Worm (Caenorhabditis elegans): ENCODE results near the gene F44E2.7.
A peak's percentile ranks its signal among the peaks of the same experiment; 100 is the strongest.

DNA sequence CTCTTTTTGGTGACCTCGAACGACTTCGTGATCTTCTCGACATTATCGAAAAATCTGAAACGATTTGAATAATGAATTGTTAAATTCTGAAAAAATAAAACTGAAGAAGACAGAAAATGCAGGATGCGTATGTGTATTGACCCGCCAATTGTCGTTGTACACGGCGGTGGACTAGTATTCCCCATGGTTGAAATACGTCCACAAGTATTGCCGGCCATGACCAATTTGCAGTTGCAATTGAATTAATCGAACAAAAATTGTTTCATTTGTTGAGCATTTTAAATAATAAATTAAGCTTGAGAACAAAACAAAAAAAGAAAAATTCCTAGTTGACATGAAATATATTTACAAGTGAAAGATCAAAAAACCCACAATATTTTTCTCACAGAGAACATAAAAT, 19.0 kb downstream of the F44E2.7 start, which contains the start of gene F44E2.3:
- peak in 1 of 2 experiments; percentile 8 for TF ChIP-seq hif-1 (tag; optimal IDR thresholded peaks at IDR 0.05)
- TF ChIP-seq unc-62 (GFP tag; optimal IDR thresholded peaks at IDR 0.05 in 1 of 2): no peak
- no peak for TF ChIP-seq unc-62 (tag; optimal IDR thresholded peaks at IDR 0.05)
- no peak for TF ChIP-seq fkh-10 (GFP tag; optimal IDR thresholded peaks at IDR 0.05)
- no peak for TF ChIP-seq F10B5.3 (tag; optimal IDR thresholded peaks at IDR 0.05)
- no peak for TF ChIP-seq pha-4 (GFP tag; IDR thresholded peaks at IDR 0.05)
- no peak for TF ChIP-seq pha-4 (tag; optimal IDR thresholded peaks at IDR 0.05)
- no peak for TF ChIP-seq nhr-6 (tag; optimal IDR thresholded peaks at IDR 0.05)
- no peak for TF ChIP-seq lin-1 (GFP tag; IDR thresholded peaks at IDR 0.05)
- TF ChIP-seq ama-1 (optimal IDR thresholded peaks at IDR 0.05): no peak
- TF ChIP-seq arid-1 (GFP tag; conservative IDR thresholded peaks at IDR 0.05): no peak
- TF ChIP-seq spr-3 (GFP tag; optimal IDR thresholded peaks at IDR 0.05): no peak

Measured in whole organism, L4 larva.